Fruit fly (Drosophila melanogaster) whole organism, embryonic: ENCODE data around the gene Fife.
A peak's percentile ranks its signal among the peaks of the same experiment; 100 is the strongest.

Source experiments
- Ada2b ChIP-seq: fragments of 200-800 bp; sonication (Bioruptor generic); IDR thresholded peaks from 2 replicates; pipeline ENCODE4 v1.3.6; 2022; ENCODE audit warnings: missing biosample characterization, missing genetic modification characterization
- Atf6 ChIP-seq: fragments of 200-800 bp; sonication (Bioruptor generic); IDR thresholded peaks from 2 replicates; pipeline ENCODE4 v1.3.6; 2022; ENCODE audit warnings: missing biosample characterization, missing genetic modification characterization
- CG10431 ChIP-seq: fragments of 200-800 bp; sonication (Bioruptor generic); optimal IDR thresholded peaks from 3 replicates; lab custom pipeline; 2018; ENCODE audit warnings: missing biosample characterization, mild to moderate bottlenecking, missing genetic modification characterization
- CG10543 ChIP-seq: fragments of 200-800 bp; sonication (Bioruptor generic); optimal IDR thresholded peaks from 3 replicates; lab custom pipeline; 2017; ENCODE audit warnings: missing biosample characterization, mild to moderate bottlenecking, missing genetic modification characterization, moderate library complexity
- CG12391 ChIP-seq: fragments of 200-800 bp; sonication (Bioruptor generic); optimal IDR thresholded peaks from 3 replicates; lab custom pipeline; 2018; ENCODE audit warnings: missing biosample characterization, mild to moderate bottlenecking, missing genetic modification characterization, moderate library complexity
- CG13775 ChIP-seq: fragments of 200-800 bp; sonication (Bioruptor generic); optimal IDR thresholded peaks from 3 replicates; lab custom pipeline; 2017; ENCODE audit warnings: missing biosample characterization, mild to moderate bottlenecking, missing genetic modification characterization
- CG16815 ChIP-seq: fragments of 200-800 bp; sonication (Bioruptor generic); optimal IDR thresholded peaks from 3 replicates; lab custom pipeline; 2017; ENCODE audit warnings: missing biosample characterization, mild to moderate bottlenecking, missing genetic modification characterization
- CG17328 ChIP-seq: fragments of 200-800 bp; sonication (Bioruptor generic); IDR thresholded peaks from 2 replicates; pipeline ENCODE4 v1.3.6; 2022; ENCODE audit warnings: missing biosample characterization, missing genetic modification characterization
- CG1832 ChIP-seq: fragments of 200-800 bp; sonication (Bioruptor generic); optimal IDR thresholded peaks from 2 replicates; lab custom pipeline; 2017; ENCODE audit warnings: missing biosample characterization, mild to moderate bottlenecking, missing genetic modification characterization, inconsistent platforms
- CG18619 ChIP-seq: fragments of 200-800 bp; sonication (Bioruptor generic); optimal IDR thresholded peaks from 3 replicates; lab custom pipeline; 2017; ENCODE audit warnings: missing biosample characterization, mild to moderate bottlenecking, missing genetic modification characterization
- CG2889 ChIP-seq: fragments of 200-800 bp; sonication (Bioruptor generic); IDR thresholded peaks from 3 replicates; pipeline ENCODE4 v1.3.6; 2022; ENCODE audit warnings: missing biosample characterization, missing genetic modification characterization
- CG3995 ChIP-seq: fragments of 200-800 bp; sonication (Bioruptor generic); optimal IDR thresholded peaks from 3 replicates; lab custom pipeline; 2016; ENCODE audit warnings: missing biosample characterization, missing genetic modification characterization
- CG5245 ChIP-seq: fragments of 200-800 bp; sonication (Bioruptor generic); optimal IDR thresholded peaks from 3 replicates; lab custom pipeline; 2016; ENCODE audit warnings: missing biosample characterization, missing genetic modification characterization
- CG6654 ChIP-seq: fragments of 200-800 bp; sonication (Bioruptor generic); optimal IDR thresholded peaks from 2 replicates; lab custom pipeline; 2017; ENCODE audit warnings: missing biosample characterization, mild to moderate bottlenecking, missing genetic modification characterization
- CG8089 ChIP-seq: fragments of 200-800 bp; sonication (Bioruptor generic); optimal IDR thresholded peaks from 3 replicates; lab custom pipeline; 2016; ENCODE audit warnings: missing biosample characterization, missing genetic modification characterization
- Camta ChIP-seq: fragments of 200-800 bp; sonication (Bioruptor generic); optimal IDR thresholded peaks from 2 replicates; lab custom pipeline; 2016; ENCODE audit warnings: missing biosample characterization, missing genetic modification characterization
- CrebB ChIP-seq: fragments of 200-800 bp; sonication (Bioruptor generic); optimal IDR thresholded peaks from 3 replicates; lab custom pipeline; 2018; ENCODE audit warnings: missing biosample characterization, mild to moderate bottlenecking, missing genetic modification characterization
- Dad ChIP-seq: fragments of 200-800 bp; sonication (Bioruptor generic); optimal IDR thresholded peaks from 3 replicates; lab custom pipeline; 2016; ENCODE audit warnings: missing biosample characterization, missing genetic modification characterization
- Dek ChIP-seq: fragments of 200-800 bp; sonication (Bioruptor generic); optimal IDR thresholded peaks from 3 replicates; lab custom pipeline; 2019; ENCODE audit warnings: missing biosample characterization, mild to moderate bottlenecking, missing genetic modification characterization, moderate library complexity
- ERR ChIP-seq: fragments of 200-800 bp; sonication (Bioruptor generic); optimal IDR thresholded peaks from 2 replicates; lab custom pipeline; 2016; ENCODE audit warnings: missing biosample characterization, missing genetic modification characterization
- Fer2 ChIP-seq: fragments of 200-800 bp; sonication (Bioruptor generic); optimal IDR thresholded peaks from 2 replicates; lab custom pipeline; 2018; ENCODE audit warnings: missing biosample characterization, mild to moderate bottlenecking, missing genetic modification characterization, moderate library complexity
- GATAe ChIP-seq: fragments of 200-800 bp; sonication (Bioruptor generic); conservative IDR thresholded peaks from 2 replicates; pipeline ENCODE4 v1.3.6; 2022; ENCODE audit warnings: missing biosample characterization, missing genetic modification characterization
- Gug ChIP-seq: fragments of 200-800 bp; sonication (Bioruptor generic); IDR thresholded peaks from 4 replicates; pipeline ENCODE4 v1.3.6; 2022; ENCODE audit warnings: missing biosample characterization, missing genetic modification characterization
- HHEX ChIP-seq: fragments of 200-800 bp; sonication (Bioruptor generic); optimal IDR thresholded peaks from 3 replicates; lab custom pipeline; 2017; ENCODE audit warnings: missing biosample characterization, mild to moderate bottlenecking, missing genetic modification characterization, missing genetic modification reagents
- Mrtf ChIP-seq: fragments of 200-800 bp; sonication (Bioruptor generic); IDR thresholded peaks from 3 replicates; pipeline ENCODE4 v1.3.6; 2022; ENCODE audit warnings: missing biosample characterization, missing genetic modification characterization
- NFAT ChIP-seq: fragments of 200-800 bp; sonication (Bioruptor generic); IDR thresholded peaks from 2 replicates; pipeline ENCODE4 v1.3.6; 2022; ENCODE audit warnings: missing biosample characterization, missing genetic modification characterization
- Nf-YA ChIP-seq: fragments of 200-800 bp; sonication (Bioruptor generic); IDR thresholded peaks from 2 replicates; pipeline ENCODE4 v1.3.6; 2022; ENCODE audit warnings: missing biosample characterization, missing genetic modification characterization
- Scr ChIP-seq: fragments of 200-800 bp; sonication (Bioruptor generic); IDR thresholded peaks from 2 replicates; pipeline ENCODE4 v1.3.6; 2022; ENCODE audit warnings: missing biosample characterization, missing genetic modification characterization; ENCODE audit not compliant: partially characterized antibody
- Sry-δ ChIP-seq: fragments of 200-800 bp; sonication (Bioruptor generic); optimal IDR thresholded peaks from 2 replicates; lab custom pipeline; 2016; ENCODE audit warnings: missing biosample characterization, missing genetic modification characterization
- Xbp1 ChIP-seq: fragments of 200-800 bp; sonication (Bioruptor generic); optimal IDR thresholded peaks from 3 replicates; lab custom pipeline; 2016; ENCODE audit warnings: missing biosample characterization, mild to moderate bottlenecking, missing genetic modification characterization
- Xrp1 ChIP-seq: fragments of 200-800 bp; sonication (Bioruptor generic); IDR thresholded peaks from 2 replicates; pipeline ENCODE4 v1.3.6; 2022; ENCODE audit warnings: missing biosample characterization, missing genetic modification characterization
- abd-A ChIP-seq: fragments of 200-800 bp; sonication (Bioruptor generic); optimal IDR thresholded peaks from 3 replicates; lab custom pipeline; 2019; ENCODE audit warnings: missing biosample characterization, mild to moderate bottlenecking, missing genetic modification characterization, moderate library complexity
- bcd ChIP-seq: fragments of 200-800 bp; sonication (Bioruptor generic); optimal IDR thresholded peaks from 2 replicates; lab custom pipeline; 2017; ENCODE audit warnings: missing biosample characterization, mild to moderate bottlenecking, missing genetic modification characterization
- cad ChIP-seq: fragments of >200 bp; optimal IDR thresholded peaks from 2 replicates; lab custom pipeline; 2017; ENCODE audit warnings: missing biosample characterization, missing genetic modification characterization
- cato ChIP-seq: fragments of 200-800 bp; sonication (Bioruptor generic); optimal IDR thresholded peaks from 2 replicates; lab custom pipeline; 2016; ENCODE audit warnings: missing biosample characterization, missing genetic modification characterization, borderline replicate concordance
- da ChIP-seq: fragments of 200-800 bp; sonication (Bioruptor generic); optimal IDR thresholded peaks from 2 replicates; lab custom pipeline; 2016; ENCODE audit warnings: missing biosample characterization, missing genetic modification characterization
- dati ChIP-seq: fragments of 200-800 bp; sonication (Bioruptor generic); IDR thresholded peaks from 2 replicates; pipeline ENCODE4 v1.3.6; 2022; ENCODE audit warnings: missing biosample characterization, missing genetic modification characterization
- disco-r ChIP-seq: fragments of 200-800 bp; sonication (Bioruptor generic); optimal IDR thresholded peaks from 2 replicates; lab custom pipeline; 2016; ENCODE audit warnings: missing biosample characterization, missing genetic modification characterization
- gsb ChIP-seq: fragments of 200-800 bp; sonication (Bioruptor generic); IDR thresholded peaks from 2 replicates; pipeline ENCODE4 v1.3.6; 2022; ENCODE audit warnings: missing biosample characterization, missing genetic modification characterization
- insv ChIP-seq, 2 experiments: fragments of 200-800 bp; sonication (Bioruptor generic); optimal IDR thresholded peaks; 3 replicates each; lab custom pipeline; 2016 to 2018; ENCODE audit warnings: missing biosample characterization in 2 of 2, missing genetic modification characterization in 2 of 2
- klu ChIP-seq: fragments of 200-800 bp; sonication (Bioruptor generic); IDR thresholded peaks from 2 replicates; pipeline ENCODE4 v1.3.6; 2022; ENCODE audit warnings: missing biosample characterization, missing genetic modification characterization
- prd ChIP-seq, 3 experiments: fragments of >200 bp in 2 of 3; fragments of 200-800 bp in 1 of 3; sonication (Bioruptor generic) in 1 of 3; optimal IDR thresholded peaks in 2 of 3; IDR thresholded peaks in 1 of 3; 2 replicates in 2 of 3; 3 replicates in 1 of 3; pipeline versions ENCODE4 v1.3.6 to Lab custom; 2017 to 2022; ENCODE audit warnings: missing biosample characterization in 1 of 3, missing genetic modification characterization in 1 of 3
- repo ChIP-seq: fragments of 200-800 bp; sonication (Bioruptor generic); optimal IDR thresholded peaks from 2 replicates; lab custom pipeline; 2016; ENCODE audit warnings: missing biosample characterization, missing genetic modification characterization
- run ChIP-seq: fragments of 200-800 bp; sonication (Bioruptor generic); optimal IDR thresholded peaks from 3 replicates; lab custom pipeline; 2018; ENCODE audit warnings: missing biosample characterization, mild to moderate bottlenecking, missing genetic modification characterization
- sc ChIP-seq, 3 experiments: fragments of >200 bp in 2 of 3; fragments of 200-800 bp in 1 of 3; sonication (Bioruptor generic) in 1 of 3; optimal IDR thresholded peaks; 2 replicates in 2 of 3; 3 replicates in 1 of 3; lab custom pipeline; 2017; ENCODE audit warnings: mild to moderate bottlenecking in 1 of 3, missing biosample characterization in 1 of 3, missing genetic modification characterization in 1 of 3, missing genetic modification reagents in 1 of 3
- schlank ChIP-seq: fragments of 200-800 bp; sonication (Bioruptor generic); optimal IDR thresholded peaks from 2 replicates; lab custom pipeline; 2018; ENCODE audit warnings: missing biosample characterization, mild to moderate bottlenecking, missing genetic modification characterization
- ssp ChIP-seq: fragments of 200-800 bp; sonication (Bioruptor generic); IDR thresholded peaks from 2 replicates; pipeline ENCODE4 v1.3.6; 2022; ENCODE audit warnings: missing biosample characterization, missing genetic modification characterization
- stwl ChIP-seq: fragments of 200-800 bp; sonication (Bioruptor generic); optimal IDR thresholded peaks from 3 replicates; lab custom pipeline; 2018; ENCODE audit warnings: missing biosample characterization, mild to moderate bottlenecking, missing genetic modification characterization, moderate library complexity

Fife gene

dm6 chr3L:2634929-2635799 lies 76.3 kb downstream of the Fife start (continued):
- TF ChIP-seq HHEX: peak; percentile 91
- TF ChIP-seq run (tag; lab: Kevin White, UChicago): peak; percentile 52
- TF ChIP-seq CG2889 (GFP tag; lab: Robert Waterston, UW): no peak
- peak; percentile 76 for TF ChIP-seq repo (GFP tag; lab: Kevin White, UChicago)
- TF ChIP-seq CG1832: peak; percentile 42
- TF ChIP-seq NFAT: peak; percentile 85
- peak; percentile 44 for TF ChIP-seq CG6654
- TF ChIP-seq insv (GFP tag; optimal IDR thresholded peaks at IDR 0.05; lab: Kevin White, UChicago): peak in 1 of 2 experiments; percentile 84
- TF ChIP-seq Fer2 (tag; lab: Kevin White, UChicago): peak; percentile 81
- peak; percentile 63 for TF ChIP-seq Xbp1 (GFP tag; lab: Kevin White, UChicago)
- peak; percentile 82 for TF ChIP-seq schlank (tag; lab: Kevin White, UChicago)
- no peak for TF ChIP-seq cad
- peak; percentile 86 for TF ChIP-seq CG18619
- no peak for TF ChIP-seq GATAe (GFP tag; lab: Robert Waterston, UW)
- TF ChIP-seq CG10543: peak; percentile 96
- peak; percentile 77 for TF ChIP-seq CG12391 (tag; lab: Kevin White, UChicago)
- TF ChIP-seq Xrp1 (GFP tag; lab: Robert Waterston, UW): peak; percentile 65
- peak; percentile 67 for TF ChIP-seq CG3995
- peak; percentile 78 for TF ChIP-seq Scr (GFP tag; lab: Robert Waterston, UW)
- peak; percentile 53 for TF ChIP-seq Ada2b (GFP tag; lab: Robert Waterston, UW)
- no peak for TF ChIP-seq sc (optimal IDR thresholded peaks at IDR 0.05; lab: Kevin White, UChicago)
- TF ChIP-seq sc (GFP tag; optimal IDR thresholded peaks at IDR 0.05; lab: Kevin White, UChicago): peak; percentile 76
- no peak for TF ChIP-seq abd-A (tag; lab: Kevin White, UChicago)
- peak; percentile 52 for TF ChIP-seq cato
- TF ChIP-seq Atf6 (GFP tag; lab: Robert Waterston, UW): peak; percentile 81
- peak; percentile 79 for TF ChIP-seq CG8089 (GFP tag; lab: Kevin White, UChicago)
- peak; percentile 86 for TF ChIP-seq Sry-δ
- peak; percentile 82 for TF ChIP-seq da (GFP tag; lab: Kevin White, UChicago)
- peak; percentile 92 for TF ChIP-seq Dad (GFP tag; lab: Kevin White, UChicago)
- peak; percentile 52 for TF ChIP-seq ssp (GFP tag; lab: Robert Waterston, UW)
- peak; percentile 87 for TF ChIP-seq bcd (GFP tag; lab: Kevin White, UChicago)
- peak; percentile 89 for TF ChIP-seq disco-r
- peak; percentile 95 for TF ChIP-seq stwl
- peak; percentile 41 for TF ChIP-seq CG5245 (GFP tag; lab: Kevin White, UChicago)
- no peak for TF ChIP-seq Dek (tag; lab: Kevin White, UChicago)
- TF ChIP-seq klu (GFP tag; lab: Robert Waterston, UW): no peak
- peak; percentile 19; the same call in 1 of the 2 replicates for TF ChIP-seq Nf-YA (GFP tag; lab: Robert Waterston, UW)
- no peak for TF ChIP-seq CG16815
- peak; percentile 46; the same call in 1 of the 2 replicates for TF ChIP-seq dati (GFP tag; lab: Robert Waterston, UW)
- TF ChIP-seq Gug (GFP tag; lab: Robert Waterston, UW): 0 out of 4 replicates have a peak, but pooled peaks have one; percentile 33
- TF ChIP-seq Camta (GFP tag; lab: Kevin White, UChicago): peak; percentile 78
- TF ChIP-seq CG10431 (GFP tag; lab: Kevin White, UChicago): peak; percentile 93
- TF ChIP-seq CrebB: peak; percentile 84
- peak; percentile 91 for TF ChIP-seq CG13775 (GFP tag; lab: Kevin White, UChicago)
- peak; percentile 64 for TF ChIP-seq ERR (GFP tag; lab: Kevin White, UChicago)
- TF ChIP-seq CG17328 (GFP tag; lab: Robert Waterston, UW): peak; percentile 83
- TF ChIP-seq gsb (GFP tag; lab: Robert Waterston, UW): peak; percentile 74
- no peak for TF ChIP-seq prd (optimal IDR thresholded peaks at IDR 0.05; lab: Kevin White, UChicago)
- TF ChIP-seq prd (GFP tag; IDR thresholded peaks at IDR 0.05; lab: Robert Waterston, UW): peak; percentile 46; the same call in 1 of the 3 replicates
- no peak for TF ChIP-seq Mrtf
